Worm (Caenorhabditis elegans) whole organism, L4 larva: Measurements from ENCODE around the gene best-18.

Experiments
- F44E2.7 ChIP-seq: fragments of 200-800 bp; sonication (Bioruptor generic); IDR thresholded peaks from 2 replicates; pipeline ENCODE4 v2.1.2; 2022; ENCODE audit warnings: missing genetic modification characterization, missing compliant biosample characterization
- Y105C5A.15 ChIP-seq: fragments of 200-800 bp; sonication (Bioruptor generic); IDR thresholded peaks from 2 replicates; pipeline ENCODE4 v1.3.6; 2022; ENCODE audit warnings: missing genetic modification characterization, missing compliant biosample characterization
- Y48G9A.11 ChIP-seq: fragments of 200-800 bp; sonication (Bioruptor generic); IDR thresholded peaks from 2 replicates; pipeline ENCODE4 v1.3.6; 2022; ENCODE audit warnings: missing genetic modification reagents, missing genetic modification characterization, missing compliant biosample characterization
- ZK337.2 ChIP-seq: fragments of 200-800 bp; sonication (Bioruptor generic); IDR thresholded peaks from 2 replicates; pipeline ENCODE4 v1.3.6; 2022; ENCODE audit warnings: missing genetic modification reagents, missing genetic modification characterization, missing compliant biosample characterization
- aha-1 ChIP-seq: fragments of 150-350 bp; peaks from one replicate; lab custom pipeline; 2014; ENCODE audit warnings: missing biosample characterization, missing genetic modification characterization
- attf-4 ChIP-seq: sonication (generic microtip); optimal IDR thresholded peaks from 3 replicates; lab custom pipeline; 2017; ENCODE audit warnings: missing biosample characterization, missing genetic modification characterization
- ceh-32 ChIP-seq: sonication (generic microtip); optimal IDR thresholded peaks from 2 replicates; lab custom pipeline; 2016; ENCODE audit warnings: mild to moderate bottlenecking, missing genetic modification characterization, missing compliant biosample characterization; ENCODE audit not compliant: poor library complexity
- daf-19 ChIP-seq: fragments of 200-800 bp; sonication (Bioruptor generic); conservative IDR thresholded peaks from 2 replicates; pipeline ENCODE4 v1.3.6; 2022; ENCODE audit warnings: missing genetic modification characterization, missing compliant biosample characterization
- daf-8 ChIP-seq: fragments of 200-800 bp; sonication (Bioruptor generic); IDR thresholded peaks from 2 replicates; pipeline ENCODE4 v1.3.6; 2022; ENCODE audit warnings: missing genetic modification characterization, missing compliant biosample characterization
- duxl-1 ChIP-seq: sonication (generic microtip); optimal IDR thresholded peaks from 2 replicates; lab custom pipeline; 2016; ENCODE audit warnings: mild to moderate bottlenecking, missing genetic modification characterization, moderate library complexity, missing compliant biosample characterization; ENCODE audit not compliant: poor library complexity
- dve-1 ChIP-seq: sonication (generic microtip); optimal IDR thresholded peaks from 2 replicates; lab custom pipeline; 2017; ENCODE audit warnings: antibody characterized with exemption, mild to moderate bottlenecking, missing genetic modification characterization, missing compliant biosample characterization; ENCODE audit not compliant: insufficient read depth
- egl-27 ChIP-seq: sonication (generic microtip); optimal IDR thresholded peaks from 3 replicates; lab custom pipeline; 2017; ENCODE audit warnings: missing biosample characterization, missing genetic modification reagents, missing genetic modification characterization
- fos-1 ChIP-seq: fragments of 150-350 bp; optimal IDR thresholded peaks from 2 replicates; lab custom pipeline; 2014; ENCODE audit warnings: missing biosample characterization, missing genetic modification characterization
- gei-8 ChIP-seq: fragments of 200-800 bp; sonication (Bioruptor generic); optimal IDR thresholded peaks from 2 replicates; lab custom pipeline; 2018; ENCODE audit warnings: mild to moderate bottlenecking, missing genetic modification characterization, missing compliant biosample characterization
- jun-1 ChIP-seq: fragments of 150-350 bp; optimal IDR thresholded peaks from 2 replicates; lab custom pipeline; 2014; ENCODE audit warnings: missing biosample characterization, missing genetic modification reagents, missing genetic modification characterization
- lim-7 ChIP-seq: fragments of 200-800 bp; sonication (Bioruptor generic); IDR thresholded peaks from 2 replicates; pipeline ENCODE4 v1.3.6; 2022; ENCODE audit warnings: missing genetic modification characterization, missing compliant biosample characterization
- lin-15B ChIP-seq: fragments of 150-350 bp; sonication (generic microtip); optimal IDR thresholded peaks from 3 replicates; lab custom pipeline; 2014; ENCODE audit warnings: missing biosample characterization, missing genetic modification characterization
- lin-38 ChIP-seq: fragments of 200-800 bp; sonication (Bioruptor generic); IDR thresholded peaks from 2 replicates; pipeline ENCODE4 v1.3.6; 2022; ENCODE audit warnings: missing genetic modification reagents, missing genetic modification characterization, missing compliant biosample characterization
- lir-3 ChIP-seq: sonication (generic microtip); optimal IDR thresholded peaks from 2 replicates; lab custom pipeline; 2016; ENCODE audit warnings: mild to moderate bottlenecking, missing genetic modification characterization, missing compliant biosample characterization
- madf-5 ChIP-seq, 2 experiments: fragments of 200-800 bp; sonication (Bioruptor generic); IDR thresholded peaks; 2 replicates each; pipeline ENCODE4 v1.3.6; 2022; ENCODE audit warnings: missing compliant biosample characterization in 2 of 2, missing genetic modification characterization in 2 of 2
- mdl-1 ChIP-seq, 2 experiments: fragments of 150-350 bp in 1 of 2; sonication (generic microtip) in 1 of 2; optimal IDR thresholded peaks; 2 replicates each; lab custom pipeline; 2014 to 2017; ENCODE audit warnings: missing biosample characterization in 2 of 2, missing genetic modification characterization in 2 of 2
- mep-1 ChIP-seq: fragments of 150-350 bp; sonication (generic microtip); optimal IDR thresholded peaks from 3 replicates; lab custom pipeline; 2014; ENCODE audit warnings: missing biosample characterization, missing genetic modification characterization
- mxl-2 ChIP-seq: fragments of 200-800 bp; sonication (Bioruptor generic); conservative IDR thresholded peaks from 2 replicates; pipeline ENCODE4 v1.3.6; 2022; ENCODE audit warnings: missing genetic modification reagents, missing genetic modification characterization, missing compliant biosample characterization
- nhr-10 ChIP-seq: fragments of 150-350 bp; optimal IDR thresholded peaks from 2 replicates; lab custom pipeline; 2014; ENCODE audit warnings: missing biosample characterization, missing genetic modification characterization
- nhr-102 ChIP-seq: sonication (generic microtip); optimal IDR thresholded peaks from 2 replicates; lab custom pipeline; 2016; ENCODE audit warnings: mild to moderate bottlenecking, missing genetic modification characterization, moderate library complexity, missing compliant biosample characterization
- nhr-11 ChIP-seq: fragments of 150-350 bp; optimal IDR thresholded peaks from 2 replicates; lab custom pipeline; 2014; ENCODE audit warnings: missing biosample characterization, missing genetic modification characterization
- nhr-111 ChIP-seq: fragments of 200-800 bp; sonication (Bioruptor generic); optimal IDR thresholded peaks from 2 replicates; lab custom pipeline; 2018; ENCODE audit warnings: mild to moderate bottlenecking, missing genetic modification characterization, missing compliant biosample characterization
- nhr-25 ChIP-seq: sonication (generic microtip); optimal IDR thresholded peaks from 2 replicates; lab custom pipeline; 2017; ENCODE audit warnings: missing genetic modification characterization, mild to moderate bottlenecking, missing compliant biosample characterization, antibody characterized with exemption, moderate library complexity, borderline replicate concordance; ENCODE audit not compliant: insufficient read depth
- nhr-41 ChIP-seq: fragments of 200-800 bp; sonication (Bioruptor generic); IDR thresholded peaks from 2 replicates; pipeline ENCODE4 v1.3.6; 2022; ENCODE audit warnings: missing genetic modification reagents, missing genetic modification characterization, missing compliant biosample characterization
- nhr-48 ChIP-seq: sonication (generic microtip); optimal IDR thresholded peaks from 2 replicates; lab custom pipeline; 2016; ENCODE audit warnings: mild to moderate bottlenecking, missing genetic modification characterization, missing compliant biosample characterization
- nhr-77 ChIP-seq: fragments of 150-350 bp; optimal IDR thresholded peaks from 2 replicates; lab custom pipeline; 2014; ENCODE audit warnings: missing biosample characterization, missing genetic modification characterization
- pha-4 ChIP-seq, 2 experiments: fragments of 150-350 bp in 1 of 2; fragments of 200-800 bp in 1 of 2; sonication (Bioruptor generic) in 1 of 2; IDR thresholded peaks in 1 of 2; optimal IDR thresholded peaks in 1 of 2; 2 replicates each; pipeline versions ENCODE4 v1.3.6 to Lab custom; 2014 to 2022; ENCODE audit warnings: missing genetic modification characterization in 2 of 2, missing genetic modification reagents in 2 of 2, missing biosample characterization in 1 of 2, missing compliant biosample characterization in 1 of 2
- php-3 ChIP-seq: fragments of 200-800 bp; sonication (Bioruptor generic); IDR thresholded peaks from 2 replicates; pipeline ENCODE4 v1.3.6; 2022; ENCODE audit warnings: missing genetic modification reagents, missing genetic modification characterization, missing compliant biosample characterization
- saeg-2 ChIP-seq: fragments of 200-800 bp; sonication (Bioruptor generic); IDR thresholded peaks from 2 replicates; pipeline ENCODE4 v1.3.6; 2022; ENCODE audit warnings: missing genetic modification reagents, missing genetic modification characterization, missing compliant biosample characterization
- set-16 ChIP-seq: fragments of 200-800 bp; sonication (Bioruptor generic); IDR thresholded peaks from 2 replicates; pipeline ENCODE4 v1.3.6; 2022; ENCODE audit warnings: missing genetic modification reagents, missing genetic modification characterization, missing compliant biosample characterization
- unc-39 ChIP-seq: sonication (generic microtip); optimal IDR thresholded peaks from 2 replicates; lab custom pipeline; 2017; ENCODE audit warnings: missing biosample characterization, missing genetic modification characterization
- zag-1 ChIP-seq: fragments of 150-350 bp; optimal IDR thresholded peaks from 2 replicates; lab custom pipeline; 2014; ENCODE audit warnings: missing biosample characterization, missing genetic modification characterization

best-18 gene

DNA sequence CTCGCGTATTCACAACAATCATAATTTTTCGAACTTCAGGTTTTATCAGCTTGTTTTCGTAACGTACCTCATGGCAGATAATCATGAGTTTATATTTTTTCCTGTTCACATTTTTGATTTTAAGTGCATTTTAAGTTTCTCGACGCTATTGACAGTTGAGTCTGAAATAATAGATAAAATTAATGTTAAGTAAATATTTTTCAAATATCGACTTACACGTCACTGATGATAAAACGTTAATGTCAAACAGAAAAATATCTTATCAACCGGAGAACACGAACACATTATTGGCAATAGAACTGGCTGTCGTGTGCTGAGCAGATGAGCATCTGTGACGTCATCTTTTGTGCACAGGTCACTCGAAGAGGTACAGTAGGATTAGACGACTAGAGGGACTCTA, 15.4 kb upstream of the best-18 start (continued):
- peak; percentile 88 for TF ChIP-seq dve-1 (tag; lab: Kevin White, UChicago)

DNA sequence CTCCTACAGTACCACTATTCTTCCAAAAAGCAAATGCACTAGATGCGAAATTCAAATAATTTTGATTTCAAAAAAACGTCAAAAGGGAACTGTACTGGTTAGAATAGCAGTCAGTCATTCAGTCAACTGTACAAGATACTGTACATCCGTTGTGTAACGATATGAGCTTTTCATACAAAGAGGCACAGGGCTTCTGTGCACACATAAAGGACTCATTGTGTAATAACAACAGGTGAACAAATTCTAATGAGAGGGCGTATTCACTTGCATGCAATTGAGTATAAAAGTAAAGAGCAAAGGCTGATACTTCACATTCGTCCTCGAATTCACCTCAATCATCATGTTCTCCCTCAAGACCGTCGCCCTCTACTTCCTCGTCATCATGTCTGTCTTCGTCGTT, 14.8 kb upstream of the best-18 start, which contains the start of gene dod-6:
dod-6 (plus strand) TSS at position 301 of the 400 bp plus-strand sequence.
- TF ChIP-seq nhr-77 (tag; lab: Kevin White, UChicago) (no peak), pha-4 (GFP tag; IDR thresholded peaks at IDR 0.05; lab: Robert Waterston, UW) (no peak), pha-4 (tag; optimal IDR thresholded peaks at IDR 0.05; lab: Kevin White, UChicago) (no peak), daf-8 (no peak), zag-1 (tag; lab: Kevin White, UChicago) (no peak), duxl-1 (tag; lab: Kevin White, UChicago) (no peak), nhr-11 (tag; lab: Kevin White, UChicago) (no peak), attf-4 (tag; lab: Kevin White, UChicago) (no peak), mdl-1 (tag; optimal IDR thresholded peaks at IDR 0.05; lab: Kevin White, UChicago) (no peak), nhr-41 (GFP tag; lab: Robert Waterston, UW) (no peak), nhr-102 (tag; lab: Kevin White, UChicago) (no peak)
- TF ChIP-seq, all 104 proteins: peak for 0

DNA sequence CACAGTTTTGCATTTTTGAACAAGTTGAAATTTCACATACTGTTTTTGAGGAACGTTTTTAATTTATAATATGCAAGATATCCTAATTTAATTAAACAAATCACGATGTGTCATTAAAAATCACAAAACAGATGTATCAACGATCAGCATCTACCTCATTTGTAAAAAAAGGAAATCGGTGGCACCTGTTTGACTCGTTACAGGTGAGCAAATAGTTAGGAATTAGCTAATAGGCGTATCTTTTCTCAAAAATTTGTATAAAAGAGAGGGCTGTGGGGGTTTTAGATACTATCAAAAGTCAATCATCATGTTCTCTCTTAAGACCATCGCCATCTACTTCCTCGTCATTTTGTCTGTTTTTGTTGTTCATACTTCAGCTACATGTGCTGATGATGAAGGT, 13.1 kb upstream of the best-18 start, which contains the start of gene T20G5.8:
T20G5.8 (plus strand) TSS at position 301 of the 400 bp plus-strand sequence.
- TF ChIP-seq jun-1 (tag; lab: Kevin White, UChicago) = no peak
- TF ChIP-seq ZK337.2 = no peak
- TF ChIP-seq egl-27 (tag; lab: Kevin White, UChicago) = no peak
- TF ChIP-seq attf-4 (tag; lab: Kevin White, UChicago) = no peak
- no peak for TF ChIP-seq nhr-48 (tag; lab: Kevin White, UChicago)
- TF ChIP-seq nhr-10 (tag; lab: Kevin White, UChicago) = no peak
- no peak for TF ChIP-seq lim-7 (GFP tag; lab: Robert Waterston, UW)
- no peak for TF ChIP-seq nhr-41 (GFP tag; lab: Robert Waterston, UW)
- TF ChIP-seq mep-1 (tag; lab: Kevin White, UChicago) = no peak
- no peak for TF ChIP-seq php-3
- no peak for TF ChIP-seq F44E2.7 (GFP tag; lab: Robert Waterston, UW)
- TF ChIP-seq mdl-1 (tag; optimal IDR thresholded peaks at IDR 0.05; lab: Kevin White, UChicago) = no peak
- TF ChIP-seq daf-19 (GFP tag; lab: Robert Waterston, UW) = no peak
- no peak for TF ChIP-seq saeg-2 (GFP tag; lab: Robert Waterston, UW)
- no peak for TF ChIP-seq aha-1 (tag; lab: Kevin White, UChicago)

DNA sequence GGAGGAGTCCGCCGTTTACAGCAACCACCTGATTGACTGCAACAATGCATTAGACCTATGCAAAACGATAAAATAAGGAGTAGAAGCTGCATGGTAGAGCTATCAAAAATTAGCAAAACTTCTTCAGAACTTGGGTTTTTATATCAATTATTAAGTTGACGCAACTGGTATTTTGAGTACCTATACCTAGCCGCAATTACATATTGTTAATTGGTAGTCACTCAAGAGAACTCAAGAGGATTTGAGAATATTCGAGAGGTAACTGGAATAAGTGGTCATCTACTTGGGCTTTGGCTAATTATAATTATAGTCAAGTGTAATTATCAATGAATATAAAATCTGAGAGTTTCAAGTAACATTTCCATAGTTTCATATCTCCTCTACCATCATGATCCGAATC, 11.0 kb upstream of the best-18 start, which contains the start of the genes T20G5.13 and T20G5.12:
T20G5.13 (minus strand) TSS at position 101 of the 400 bp plus-strand sequence.
T20G5.12 (plus strand) TSS at position 370 of the 400 bp plus-strand sequence.
- TF ChIP-seq fos-1 (tag; lab: Kevin White, UChicago) = no peak
- TF ChIP-seq set-16 (GFP tag; lab: Robert Waterston, UW) = no peak
- no peak for TF ChIP-seq gei-8
- TF ChIP-seq duxl-1 (tag; lab: Kevin White, UChicago) = no peak
- no peak for TF ChIP-seq nhr-10 (tag; lab: Kevin White, UChicago)
- TF ChIP-seq lin-38 = no peak
- TF ChIP-seq Y105C5A.15 (GFP tag; lab: Robert Waterston, UW) = no peak
- TF ChIP-seq zag-1 (tag; lab: Kevin White, UChicago) = no peak
- no peak for TF ChIP-seq ceh-32 (tag; lab: Kevin White, UChicago)
- no peak for TF ChIP-seq lir-3 (tag; lab: Kevin White, UChicago)
- TF ChIP-seq, all 104 proteins: peak for 0

DNA sequence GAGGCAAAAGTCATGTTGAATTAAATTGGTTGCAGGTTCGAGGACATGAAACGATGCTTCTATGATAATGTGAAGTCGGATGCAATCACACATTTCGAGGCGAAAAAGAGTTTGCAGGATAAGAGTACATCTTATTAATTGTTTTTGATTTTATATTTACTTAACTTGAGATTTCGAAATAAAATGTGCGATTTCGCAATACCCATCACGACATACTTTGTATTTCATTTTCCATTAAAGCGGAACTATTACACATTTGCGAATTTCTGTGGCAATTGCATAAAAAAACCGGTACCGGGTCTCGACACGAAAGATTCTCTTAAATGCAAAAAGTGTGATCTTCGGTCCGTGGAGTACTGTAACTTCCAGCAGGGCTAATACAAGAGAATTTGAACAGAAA, 9.8 kb upstream of the best-18 start:
- TF ChIP-seq nhr-111 (GFP tag; lab: Kevin White, UChicago) = no peak
- no peak for TF ChIP-seq mxl-2 (GFP tag; lab: Robert Waterston, UW)
- no peak for TF ChIP-seq lin-15B
- no peak for TF ChIP-seq Y48G9A.11
- TF ChIP-seq madf-5 (GFP tag; IDR thresholded peaks at IDR 0.05; lab: Robert Waterston, UW) = no peak
- no peak for TF ChIP-seq unc-39 (tag; lab: Kevin White, UChicago)
- TF ChIP-seq nhr-25 = no peak
